Fruit fly (Drosophila melanogaster) Kc167 (cell line): ENCODE data around the gene PIG-Wa.

Source experiments
- Myc ChIP-seq: fragments of >200 bp; optimal IDR thresholded peaks from 2 replicates; lab custom pipeline; 2017; ENCODE audit warnings: missing external identifiers
- Sin3A ChIP-seq: fragments of >200 bp; optimal IDR thresholded peaks from 2 replicates; lab custom pipeline; 2018; ENCODE audit warnings: missing external identifiers
- h ChIP-seq: fragments of >200 bp; optimal IDR thresholded peaks from 3 replicates; lab custom pipeline; 2018; ENCODE audit warnings: missing external identifiers
- insv ChIP-seq: fragments of >200 bp; optimal IDR thresholded peaks from 3 replicates; lab custom pipeline; 2018; ENCODE audit warnings: missing external identifiers
- psq ChIP-seq: fragments of >200 bp; optimal IDR thresholded peaks from 2 replicates; lab custom pipeline; 2017; ENCODE audit warnings: missing external identifiers
- ttk ChIP-seq: sonication (Bioruptor generic); optimal IDR thresholded peaks from 2 replicates; lab custom pipeline; 2017; ENCODE audit warnings: missing external identifiers

PIG-Wa gene

dm6 chr2L:2371406-2372111 lies 11.4 kb upstream of the PIG-Wa start, which contains the start of gene CG3597:
CG3597 (minus strand) TSS chr2L:2371524.
- TF ChIP-seq insv (lab: Kevin White, UChicago), result no peak
- TF ChIP-seq ttk (lab: Kevin White, UChicago), result no peak
- TF ChIP-seq Sin3A, result no peak
- no peak for TF ChIP-seq Myc (lab: Kevin White, UChicago)
- no peak for TF ChIP-seq h (lab: Kevin White, UChicago)
- no peak for TF ChIP-seq psq (lab: Kevin White, UChicago)

dm6 chr2L:2372112-2372449 lies 10.9 kb upstream of the PIG-Wa start:
- TF ChIP-seq psq (lab: Kevin White, UChicago) (no peak), insv (lab: Kevin White, UChicago) (no peak), h (lab: Kevin White, UChicago) (no peak)

dm6 chr2L:2373818-2374746 lies 8.9 kb upstream of the PIG-Wa start, which contains the start of the genes CG3609 and CG15390:
CG3609 (minus strand) TSS chr2L:2374627.
CG15390 (plus strand) TSS chr2L:2374713.
- TF ChIP-seq insv (lab: Kevin White, UChicago) (no peak), Sin3A (no peak), Myc (lab: Kevin White, UChicago) (no peak), ttk (lab: Kevin White, UChicago) (no peak), h (lab: Kevin White, UChicago) (no peak), psq (lab: Kevin White, UChicago) (no peak)

- no peak for TF ChIP-seq h (lab: Kevin White, UChicago)
- no peak for TF ChIP-seq Myc (lab: Kevin White, UChicago)
- no peak for TF ChIP-seq insv (lab: Kevin White, UChicago)
- TF ChIP-seq psq (lab: Kevin White, UChicago), result no peak
- TF ChIP-seq ttk (lab: Kevin White, UChicago), result no peak
- no peak for TF ChIP-seq Sin3A
These were observed 7.2 kb upstream of the PIG-Wa start, which contains the start of gene Atxn7 for dm6 chr2L:2375655-2376417. Atxn7 (plus strand) TSS chr2L:2375841.

dm6 chr2L:2376418-2376702 lies 6.6 kb upstream of the PIG-Wa start:
- no peak for TF ChIP-seq ttk (lab: Kevin White, UChicago)
- no peak for TF ChIP-seq Sin3A
- TF ChIP-seq insv (lab: Kevin White, UChicago), result no peak
- TF ChIP-seq psq (lab: Kevin White, UChicago), result no peak
- no peak for TF ChIP-seq Myc (lab: Kevin White, UChicago)
- no peak for TF ChIP-seq h (lab: Kevin White, UChicago)

dm6 chr2L:2380805-2381204 lies 2.2 kb upstream of the PIG-Wa start, which contains the start of gene Eogt:
Eogt (plus strand) TSS chr2L:2381097.
- no peak for TF ChIP-seq psq (lab: Kevin White, UChicago)
- no peak for TF ChIP-seq insv (lab: Kevin White, UChicago)
- TF ChIP-seq Myc (lab: Kevin White, UChicago), result no peak
- TF ChIP-seq h (lab: Kevin White, UChicago), result no peak
- no peak for TF ChIP-seq Sin3A
- TF ChIP-seq ttk (lab: Kevin White, UChicago), result no peak

dm6 chr2L:2385692-2386091 lies 2.7 kb downstream of the PIG-Wa start, which contains the start of gene CG3557:
CG3557 (minus strand) TSS chr2L:2385792.
- no peak for TF ChIP-seq Myc (lab: Kevin White, UChicago)
- TF ChIP-seq psq (lab: Kevin White, UChicago), result no peak
- no peak for TF ChIP-seq Sin3A
- TF ChIP-seq ttk (lab: Kevin White, UChicago), result no peak

- TF ChIP-seq Myc (lab: Kevin White, UChicago) (no peak), h (lab: Kevin White, UChicago) (no peak)
These were observed 7.6 kb downstream of the PIG-Wa start, which contains the start of gene CG43750 for dm6 chr2L:2390589-2390988. CG43750 (minus strand) TSS chr2L:2390689.

dm6 chr2L:2391321-2391720 lies 8.3 kb downstream of the PIG-Wa start, which contains the start of gene CG46448:
CG46448 (plus strand) TSS chr2L:2391660.
- TF ChIP-seq Sin3A, result no peak
- no peak for TF ChIP-seq ttk (lab: Kevin White, UChicago)
- no peak for TF ChIP-seq psq (lab: Kevin White, UChicago)
- TF ChIP-seq Myc (lab: Kevin White, UChicago), result no peak
- TF ChIP-seq insv (lab: Kevin White, UChicago), result no peak
- no peak for TF ChIP-seq h (lab: Kevin White, UChicago)

- no peak for TF ChIP-seq ttk (lab: Kevin White, UChicago)
- TF ChIP-seq Sin3A, result no peak
- no peak for TF ChIP-seq h (lab: Kevin White, UChicago)
- no peak for TF ChIP-seq insv (lab: Kevin White, UChicago)
These were observed 11.9 kb downstream of the PIG-Wa start for dm6 chr2L:2394872-2395271.

- no peak for TF ChIP-seq h (lab: Kevin White, UChicago)
- TF ChIP-seq psq (lab: Kevin White, UChicago), result no peak
- no peak for TF ChIP-seq Sin3A
- TF ChIP-seq Myc (lab: Kevin White, UChicago), result no peak
- TF ChIP-seq ttk (lab: Kevin White, UChicago), result no peak
- TF ChIP-seq insv (lab: Kevin White, UChicago), result no peak
These were observed 14.1 kb downstream of the PIG-Wa start for dm6 chr2L:2397080-2397479.
